Fruit fly (Drosophila melanogaster) whole organism, embryonic: ENCODE data around the gene CG7987.

Source experiments
- Adf1 ChIP-seq: fragments of 200-800 bp; sonication (Bioruptor generic); IDR thresholded peaks from 2 replicates; pipeline ENCODE4 v1.3.6; 2022; ENCODE audit warnings: missing biosample characterization, missing genetic modification characterization
- Asciz ChIP-seq: fragments of 200-800 bp; sonication (Bioruptor generic); optimal IDR thresholded peaks from 2 replicates; lab custom pipeline; 2017; ENCODE audit warnings: missing biosample characterization, mild to moderate bottlenecking, missing genetic modification characterization, missing genetic modification reagents
- Bgb ChIP-seq: fragments of 200-800 bp; sonication (Bioruptor generic); IDR thresholded peaks from 2 replicates; pipeline ENCODE4 v1.3.6; 2022; ENCODE audit warnings: missing biosample characterization, missing genetic modification characterization; ENCODE audit not compliant: partially characterized antibody
- C15 ChIP-seq: fragments of 200-800 bp; sonication (Bioruptor generic); IDR thresholded peaks from 3 replicates; pipeline ENCODE4 v1.3.6; 2022; ENCODE audit warnings: missing biosample characterization, missing genetic modification characterization
- CG12744 ChIP-seq: fragments of 200-800 bp; sonication (Bioruptor generic); optimal IDR thresholded peaks from 2 replicates; lab custom pipeline; 2016; ENCODE audit warnings: missing biosample characterization, missing genetic modification characterization
- CG13287 ChIP-seq: fragments of 200-800 bp; sonication (Bioruptor generic); IDR thresholded peaks from 2 replicates; pipeline ENCODE4 v1.3.6; 2022; ENCODE audit warnings: missing biosample characterization, missing genetic modification characterization; ENCODE audit not compliant: partially characterized antibody
- CG14014 ChIP-seq: fragments of 200-800 bp; sonication (Bioruptor generic); IDR thresholded peaks from 2 replicates; pipeline ENCODE4 v1.3.6; 2022; ENCODE audit warnings: missing biosample characterization, missing genetic modification characterization
- CG15696 ChIP-seq: fragments of 200-800 bp; sonication (Bioruptor generic); optimal IDR thresholded peaks from 2 replicates; lab custom pipeline; 2019; ENCODE audit warnings: missing biosample characterization, mild to moderate bottlenecking, missing genetic modification characterization, moderate library complexity
- CG16779 ChIP-seq: fragments of 200-800 bp; sonication (Bioruptor generic); IDR thresholded peaks from 2 replicates; pipeline ENCODE4 v1.3.6; 2022; ENCODE audit warnings: missing biosample characterization, missing genetic modification characterization
- CG17186 ChIP-seq: fragments of 200-800 bp; sonication (Bioruptor generic); optimal IDR thresholded peaks from 3 replicates; lab custom pipeline; 2017; ENCODE audit warnings: missing biosample characterization, missing genetic modification reagents, missing genetic modification characterization
- CG17361 ChIP-seq: fragments of 200-800 bp; sonication (Bioruptor generic); IDR thresholded peaks from 3 replicates; pipeline ENCODE4 v1.3.6; 2022; ENCODE audit warnings: missing biosample characterization, missing genetic modification characterization
- CG17802 ChIP-seq: fragments of 200-800 bp; sonication (Bioruptor generic); optimal IDR thresholded peaks from 2 replicates; lab custom pipeline; 2018; ENCODE audit warnings: missing biosample characterization, mild to moderate bottlenecking, missing genetic modification characterization, moderate library complexity
- CG34224 ChIP-seq: fragments of 200-800 bp; sonication (Bioruptor generic); IDR thresholded peaks from 3 replicates; pipeline ENCODE4 v1.3.6; 2022; ENCODE audit warnings: missing biosample characterization, missing genetic modification characterization; ENCODE audit not compliant: partially characterized antibody
- CG5180 ChIP-seq: fragments of 200-800 bp; sonication (Bioruptor generic); optimal IDR thresholded peaks from 3 replicates; lab custom pipeline; 2017; ENCODE audit warnings: missing biosample characterization, missing genetic modification characterization, mild to moderate bottlenecking, moderate library complexity, missing genetic modification reagents
- CG9727 ChIP-seq: fragments of 200-800 bp; sonication (Bioruptor generic); optimal IDR thresholded peaks from 3 replicates; lab custom pipeline; 2017; ENCODE audit warnings: missing biosample characterization, mild to moderate bottlenecking, missing genetic modification characterization
- CG9797 ChIP-seq: fragments of 200-800 bp; sonication (Bioruptor generic); optimal IDR thresholded peaks from 3 replicates; lab custom pipeline; 2018; ENCODE audit warnings: missing biosample characterization, mild to moderate bottlenecking, missing genetic modification characterization
- CHES-1-like ChIP-seq: fragments of 200-800 bp; sonication (Bioruptor generic); optimal IDR thresholded peaks from 2 replicates; lab custom pipeline; 2016; ENCODE audit warnings: missing biosample characterization, missing genetic modification characterization
- CkIIα-i1 ChIP-seq: fragments of 200-800 bp; sonication (Bioruptor generic); IDR thresholded peaks from 2 replicates; pipeline ENCODE4 v1.3.6; 2022; ENCODE audit warnings: missing biosample characterization, missing genetic modification characterization
- Dbx ChIP-seq: fragments of 200-800 bp; sonication (Bioruptor generic); IDR thresholded peaks from 3 replicates; pipeline ENCODE4 v1.3.6; 2022; ENCODE audit warnings: missing biosample characterization, missing genetic modification characterization
- Dp ChIP-seq: fragments of 200-800 bp; sonication (Bioruptor generic); optimal IDR thresholded peaks from 2 replicates; lab custom pipeline; 2018; ENCODE audit warnings: missing biosample characterization, mild to moderate bottlenecking, missing genetic modification characterization, moderate library complexity
- Gug ChIP-seq: fragments of 200-800 bp; sonication (Bioruptor generic); IDR thresholded peaks from 4 replicates; pipeline ENCODE4 v1.3.6; 2022; ENCODE audit warnings: missing biosample characterization, missing genetic modification characterization
- H2.0 ChIP-seq: fragments of 200-800 bp; sonication (Bioruptor generic); IDR thresholded peaks from 2 replicates; pipeline ENCODE4 v1.3.6; 2022; ENCODE audit warnings: missing biosample characterization, missing genetic modification characterization
- Mrtf ChIP-seq: fragments of 200-800 bp; sonication (Bioruptor generic); IDR thresholded peaks from 3 replicates; pipeline ENCODE4 v1.3.6; 2022; ENCODE audit warnings: missing biosample characterization, missing genetic modification characterization
- NfI ChIP-seq: fragments of 200-800 bp; sonication (Bioruptor generic); optimal IDR thresholded peaks from 3 replicates; lab custom pipeline; 2018; ENCODE audit warnings: missing biosample characterization, mild to moderate bottlenecking, missing genetic modification characterization, moderate library complexity
- Ptx1 ChIP-seq: fragments of 200-800 bp; sonication (Bioruptor generic); IDR thresholded peaks from 2 replicates; pipeline ENCODE4 v1.3.6; 2022; ENCODE audit warnings: missing biosample characterization, missing genetic modification characterization
- Rx ChIP-seq: fragments of 200-800 bp; sonication (Bioruptor generic); IDR thresholded peaks from 2 replicates; pipeline ENCODE4 v1.3.6; 2022; ENCODE audit warnings: missing biosample characterization, missing genetic modification characterization
- Scr ChIP-seq: fragments of 200-800 bp; sonication (Bioruptor generic); IDR thresholded peaks from 2 replicates; pipeline ENCODE4 v1.3.6; 2022; ENCODE audit warnings: missing biosample characterization, missing genetic modification characterization; ENCODE audit not compliant: partially characterized antibody
- Side ChIP-seq: fragments of 200-800 bp; sonication (Bioruptor generic); optimal IDR thresholded peaks from 2 replicates; lab custom pipeline; 2016; ENCODE audit warnings: missing biosample characterization, missing genetic modification characterization
- Tbp ChIP-seq: fragments of >200 bp; optimal IDR thresholded peaks from 2 replicates; lab custom pipeline; 2018; ENCODE audit warnings: missing biosample characterization, missing genetic modification characterization
- Trl ChIP-seq, 3 experiments: fragments of >200 bp in 2 of 3; fragments of 200-800 bp in 1 of 3; sonication (Bioruptor generic) in 1 of 3; optimal IDR thresholded peaks; 2 replicates in 1 of 3; 3 replicates in 2 of 3; lab custom pipeline; 2016 to 2017; ENCODE audit warnings: missing biosample characterization in 1 of 3, missing genetic modification characterization in 1 of 3
- ab ChIP-seq: fragments of 200-800 bp; sonication (Bioruptor generic); optimal IDR thresholded peaks from 2 replicates; lab custom pipeline; 2016; ENCODE audit warnings: missing biosample characterization, missing genetic modification characterization
- br ChIP-seq: fragments of >200 bp; optimal IDR thresholded peaks from 2 replicates; lab custom pipeline; 2017
- bsh ChIP-seq, 2 experiments: fragments of 200-800 bp; sonication (Bioruptor generic); optimal IDR thresholded peaks; 2 replicates each; lab custom pipeline; 2017 to 2018; ENCODE audit warnings: mild to moderate bottlenecking in 2 of 2, missing biosample characterization in 2 of 2, missing genetic modification characterization in 2 of 2, moderate library complexity in 1 of 2
- chn ChIP-seq: fragments of 200-800 bp; sonication (Bioruptor generic); optimal IDR thresholded peaks from 2 replicates; lab custom pipeline; 2016; ENCODE audit warnings: missing biosample characterization, missing genetic modification characterization
- disco-r ChIP-seq: fragments of 200-800 bp; sonication (Bioruptor generic); optimal IDR thresholded peaks from 2 replicates; lab custom pipeline; 2016; ENCODE audit warnings: missing biosample characterization, missing genetic modification characterization
- dmrt11E ChIP-seq: fragments of 200-800 bp; sonication (Bioruptor generic); optimal IDR thresholded peaks from 3 replicates; lab custom pipeline; 2018; ENCODE audit warnings: missing biosample characterization, mild to moderate bottlenecking, missing genetic modification characterization, moderate library complexity
- exex ChIP-seq: fragments of 200-800 bp; sonication (Bioruptor generic); optimal IDR thresholded peaks from 4 replicates; lab custom pipeline; 2018; ENCODE audit warnings: missing biosample characterization, mild to moderate bottlenecking, missing genetic modification characterization, moderate library complexity
- ftz-f1 ChIP-seq: fragments of 200-800 bp; sonication (Bioruptor generic); optimal IDR thresholded peaks from 2 replicates; lab custom pipeline; 2016; ENCODE audit warnings: missing biosample characterization, missing genetic modification characterization
- hb ChIP-seq: fragments of 200-800 bp; sonication (Bioruptor generic); IDR thresholded peaks from 3 replicates; pipeline ENCODE4 v1.3.6; 2022; ENCODE audit warnings: missing biosample characterization, missing genetic modification characterization; ENCODE audit not compliant: partially characterized antibody
- maf-S ChIP-seq: fragments of 200-800 bp; sonication (Bioruptor generic); optimal IDR thresholded peaks from 2 replicates; lab custom pipeline; 2016; ENCODE audit warnings: missing biosample characterization, missing genetic modification characterization
- peb ChIP-seq: fragments of 200-800 bp; sonication (Bioruptor generic); IDR thresholded peaks from 2 replicates; pipeline ENCODE4 v1.3.6; 2022; ENCODE audit warnings: missing biosample characterization, missing genetic modification characterization
- prd ChIP-seq, 3 experiments: fragments of >200 bp in 2 of 3; fragments of 200-800 bp in 1 of 3; sonication (Bioruptor generic) in 1 of 3; optimal IDR thresholded peaks in 2 of 3; IDR thresholded peaks in 1 of 3; 2 replicates in 2 of 3; 3 replicates in 1 of 3; pipeline versions ENCODE4 v1.3.6 to Lab custom; 2017 to 2022; ENCODE audit warnings: missing biosample characterization in 1 of 3, missing genetic modification characterization in 1 of 3
- psq ChIP-seq: fragments of 200-800 bp; sonication (Bioruptor generic); optimal IDR thresholded peaks from 2 replicates; lab custom pipeline; 2017; ENCODE audit warnings: missing biosample characterization, missing genetic modification characterization
- repo ChIP-seq: fragments of 200-800 bp; sonication (Bioruptor generic); optimal IDR thresholded peaks from 2 replicates; lab custom pipeline; 2016; ENCODE audit warnings: missing biosample characterization, missing genetic modification characterization
- row ChIP-seq: fragments of 200-800 bp; sonication (Bioruptor generic); IDR thresholded peaks from 3 replicates; pipeline ENCODE4 v1.3.6; 2022; ENCODE audit warnings: missing biosample characterization, missing genetic modification characterization
- tna ChIP-seq: fragments of 200-800 bp; sonication (Bioruptor generic); IDR thresholded peaks from 2 replicates; pipeline ENCODE4 v1.3.6; 2022; ENCODE audit warnings: missing biosample characterization, missing genetic modification characterization; ENCODE audit not compliant: partially characterized antibody
- trh ChIP-seq: fragments of 200-800 bp; sonication (Bioruptor generic); optimal IDR thresholded peaks from 2 replicates; lab custom pipeline; 2016; ENCODE audit warnings: missing biosample characterization, missing genetic modification characterization
- vnd ChIP-seq: fragments of 200-800 bp; sonication (Bioruptor generic); IDR thresholded peaks from 3 replicates; pipeline ENCODE4 v1.3.6; 2022; ENCODE audit warnings: missing biosample characterization, missing genetic modification characterization; ENCODE audit not compliant: partially characterized antibody

The CG7987 gene

DNA sequence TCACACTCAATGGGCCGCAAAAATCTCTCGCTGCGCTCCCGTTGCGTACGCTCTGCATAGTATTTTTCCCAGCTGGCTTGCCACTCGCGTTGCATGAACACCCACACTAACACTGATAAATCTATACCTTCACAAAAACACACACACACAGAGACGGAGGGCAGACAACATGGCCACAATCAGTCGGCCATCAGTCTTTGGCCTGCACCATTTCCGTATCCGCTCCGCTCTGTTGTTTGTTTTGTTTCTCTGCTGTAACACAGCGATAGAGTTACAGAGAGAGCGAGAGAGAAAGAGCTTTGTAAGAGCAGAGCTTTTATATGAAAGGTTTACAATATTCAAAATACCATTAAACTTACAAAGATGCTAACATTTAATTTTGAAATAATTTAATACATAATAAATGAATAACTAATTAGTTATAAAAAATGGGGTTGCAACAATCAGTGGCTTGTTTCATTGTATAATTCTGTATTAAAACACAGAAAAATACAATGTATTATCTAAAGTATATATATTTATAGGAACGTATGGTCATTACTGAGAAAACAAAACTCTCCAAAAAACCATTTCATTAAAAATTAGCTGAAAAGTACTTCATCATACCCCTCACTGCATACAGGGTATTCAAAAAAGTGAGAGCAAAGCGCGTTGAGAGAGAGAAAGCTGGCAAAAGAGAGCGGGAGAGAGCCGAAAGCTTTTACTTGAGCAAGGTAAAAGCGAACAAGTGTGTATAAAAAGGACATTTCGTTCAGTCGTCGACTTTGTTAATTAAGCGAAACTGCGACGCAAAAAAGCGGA lies 33.4 kb upstream of the CG7987 start, which contains the start of gene CG14853 (continued):
- TF ChIP-seq row (GFP tag; lab: Robert Waterston, UW) (peak; percentile 85), Asciz (peak; percentile 62), Scr (no peak), Trl (optimal IDR thresholded peaks at IDR 0.05; lab: Kevin White, UChicago) (peak; percentile 61 to 76), Trl (GFP tag; optimal IDR thresholded peaks at IDR 0.05; lab: Kevin White, UChicago) (no peak), Rx (GFP tag; lab: Robert Waterston, UW) (peak; percentile 61), Adf1 (peak; percentile 42; the same call in 1 of the 2 replicates), CHES-1-like (GFP tag; lab: Kevin White, UChicago) (peak; percentile 3), disco-r (GFP tag; lab: Kevin White, UChicago) (no peak), chn (GFP tag; lab: Kevin White, UChicago) (peak; percentile 14), CG5180 (GFP tag; lab: Kevin White, UChicago) (peak; percentile 58), NfI (GFP tag; lab: Kevin White, UChicago) (peak; percentile 75), CG9797 (GFP tag; lab: Kevin White, UChicago) (peak; percentile 21), CkIIα-i1 (GFP tag; lab: Robert Waterston, UW) (no peak), maf-S (GFP tag; lab: Kevin White, UChicago) (no peak), Mrtf (GFP tag; lab: Robert Waterston, UW) (peak; percentile 75), peb (GFP tag; lab: Robert Waterston, UW) (no peak; the same call in 1 of the 2 replicates), psq (peak; percentile 56), exex (no peak), C15 (GFP tag; lab: Robert Waterston, UW) (no peak), vnd (no peak), CG9727 (GFP tag; lab: Kevin White, UChicago) (peak; percentile 28), br (no peak), CG13287 (GFP tag; lab: Robert Waterston, UW) (no peak), CG12744 (GFP tag; lab: Kevin White, UChicago) (peak; percentile 47), Side (GFP tag; lab: Kevin White, UChicago) (no peak), H2.0 (GFP tag; lab: Robert Waterston, UW) (peak; percentile 75), CG34224 (GFP tag; lab: Robert Waterston, UW) (no peak), trh (GFP tag; lab: Kevin White, UChicago) (peak; percentile 40), hb (GFP tag; lab: Robert Waterston, UW) (no peak), bsh (GFP tag; optimal IDR thresholded peaks at IDR 0.05; lab: Kevin White, UChicago) (peak in 1 of 2 experiments; percentile 88), ab (GFP tag; lab: Kevin White, UChicago) (no peak), Dbx (GFP tag; lab: Robert Waterston, UW) (no peak), ftz-f1 (no peak), prd (optimal IDR thresholded peaks at IDR 0.05; lab: Kevin White, UChicago) (no peak), prd (GFP tag; IDR thresholded peaks at IDR 0.05; lab: Robert Waterston, UW) (peak; percentile 78), CG17802 (tag; lab: Kevin White, UChicago) (no peak), Gug (peak; percentile 52; the same call in 2 of the 4 replicates), CG17186 (GFP tag; lab: Kevin White, UChicago) (peak; percentile 40), Bgb (GFP tag; lab: Robert Waterston, UW) (no peak), CG14014 (peak; percentile 74), CG17361 (GFP tag; lab: Robert Waterston, UW) (peak; percentile 90), tna (no peak), Dp (GFP tag; lab: Kevin White, UChicago) (no peak), Ptx1 (GFP tag; lab: Robert Waterston, UW) (peak; percentile 76), CG16779 (GFP tag; lab: Robert Waterston, UW) (no peak), dmrt11E (tag; lab: Kevin White, UChicago) (peak; percentile 33), Tbp (GFP tag; lab: Kevin White, UChicago) (no peak), CG15696 (tag; lab: Kevin White, UChicago) (no peak), repo (GFP tag; lab: Kevin White, UChicago) (no peak)
